Worm (Caenorhabditis elegans): Measurements from ENCODE around the gene F56C9.8.

DNA sequence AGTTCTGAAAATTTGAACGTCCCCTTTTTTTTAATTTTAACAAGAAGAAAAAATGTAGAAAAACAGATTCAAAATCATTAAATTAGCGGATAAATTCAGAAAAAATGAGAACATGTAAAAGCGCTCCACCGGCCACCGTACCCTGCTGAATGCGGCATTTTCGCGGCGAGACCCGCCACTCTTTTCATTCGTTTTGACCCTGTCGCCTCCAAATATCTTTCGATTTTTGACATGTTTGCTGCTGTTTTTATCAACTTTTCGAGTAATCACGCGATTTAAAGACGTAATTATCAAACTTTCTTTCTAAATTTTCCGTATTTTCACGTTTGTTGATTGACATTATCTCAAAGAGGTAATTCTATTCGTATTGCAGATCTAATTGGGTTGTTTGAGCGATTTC, 16.9 kb upstream of the F56C9.8 start, which contains the start of gene gsp-2:
- TF ChIP-seq mdt-29 (GFP tag; IDR thresholded peaks at IDR 0.05) (peak; percentile 68), zag-1 (tag; optimal IDR thresholded peaks at IDR 0.05) (no peak), nhr-11 (tag; optimal IDR thresholded peaks at IDR 0.05) (peak; percentile 74), nhr-25 (tag; optimal IDR thresholded peaks at IDR 0.05; ENCODE audit: borderline replicate concordance, insufficient read depth) (peak; percentile 18), unc-62 (GFP tag; optimal IDR thresholded peaks at IDR 0.05 in 1 of 2) (peak in 1 of 2 experiments; percentile 96), unc-62 (tag; optimal IDR thresholded peaks at IDR 0.05) (no peak), unc-39 (tag; optimal IDR thresholded peaks at IDR 0.05) (no peak), fos-1 (tag; optimal IDR thresholded peaks at IDR 0.05) (no peak), ctbp-1 (GFP tag; IDR thresholded peaks at IDR 0.05) (no peak)
